Fruit fly (Drosophila melanogaster): ENCODE measurements around the gene CG3847.

Gene CG3847

dm6 chrX:6351917-6352768 lies 5.2 kb downstream of the CG3847 start (continued):
- peak; percentile 19 for TF ChIP-seq CG10631 (GFP tag; optimal IDR thresholded peaks at IDR 0.05)
- TF ChIP-seq CG8632 (GFP tag; optimal IDR thresholded peaks at IDR 0.05), result no peak
- TF ChIP-seq Lpt (GFP tag; optimal IDR thresholded peaks at IDR 0.05), result peak; percentile 12
- no peak for TF ChIP-seq Ets96B (tag; optimal IDR thresholded peaks at IDR 0.05)
- no peak for TF ChIP-seq fd59A (GFP tag; optimal IDR thresholded peaks at IDR 0.05)
- TF ChIP-seq Eip93F (GFP tag; optimal IDR thresholded peaks at IDR 0.05), result no peak
- TF ChIP-seq dsx (GFP tag; optimal IDR thresholded peaks at IDR 0.05; ENCODE audit: poor library complexity, severe bottlenecking), result no peak
- peak; percentile 9 for TF ChIP-seq acj6 (GFP tag; optimal IDR thresholded peaks at IDR 0.05)
- no peak for TF ChIP-seq Hr38 (GFP tag; optimal IDR thresholded peaks at IDR 0.05)
- no peak for TF ChIP-seq Met (GFP tag; optimal IDR thresholded peaks at IDR 0.05)
- TF ChIP-seq Sox15 (GFP tag; optimal IDR thresholded peaks at IDR 0.05), result no peak

- TF ChIP-seq Met (GFP tag; optimal IDR thresholded peaks at IDR 0.05) (no peak), pdm3 (GFP tag; optimal IDR thresholded peaks at IDR 0.05) (no peak), CG9139 (GFP tag; optimal IDR thresholded peaks at IDR 0.05) (no peak), Hr4 (GFP tag; optimal IDR thresholded peaks at IDR 0.05) (no peak), Sox15 (GFP tag; optimal IDR thresholded peaks at IDR 0.05) (no peak), CG34406 (GFP tag; optimal IDR thresholded peaks at IDR 0.05) (no peak), CG1621 (tag; optimal IDR thresholded peaks at IDR 0.05) (no peak), achi (GFP tag; optimal IDR thresholded peaks at IDR 0.05) (no peak), eg (GFP tag; IDR thresholded peaks at IDR 0.05) (no peak), net (GFP tag; optimal IDR thresholded peaks at IDR 0.05) (no peak), fd85E (GFP tag; optimal IDR thresholded peaks at IDR 0.05) (no peak), CG15336 (GFP tag; IDR thresholded peaks at IDR 0.05) (no peak), CG11902 (GFP tag; optimal IDR thresholded peaks at IDR 0.05) (no peak), CG32006 (GFP tag; optimal IDR thresholded peaks at IDR 0.05) (no peak)
Measured at dm6 chrX:6352769-6353612, 6.1 kb downstream of the CG3847 start.

- TF ChIP-seq CG31627 (GFP tag; optimal IDR thresholded peaks at IDR 0.05) (peak; percentile 57), CG16779 (tag; optimal IDR thresholded peaks at IDR 0.05) (no peak), cyc (GFP tag; optimal IDR thresholded peaks at IDR 0.05) (peak; percentile 63), Ets96B (tag; optimal IDR thresholded peaks at IDR 0.05) (peak; percentile 54), Blimp-1 (GFP tag; optimal IDR thresholded peaks at IDR 0.05) (peak; percentile 65), OdsH (GFP tag; optimal IDR thresholded peaks at IDR 0.05) (peak; percentile 73), Eip78C (GFP tag) (peak; percentile 86), CG8632 (GFP tag; optimal IDR thresholded peaks at IDR 0.05) (peak; percentile 72), fd85E (GFP tag; optimal IDR thresholded peaks at IDR 0.05) (no peak), CG10669 (GFP tag; optimal IDR thresholded peaks at IDR 0.05) (peak; percentile 52), Eip93F (GFP tag; optimal IDR thresholded peaks at IDR 0.05) (peak; percentile 15), CG1621 (tag; optimal IDR thresholded peaks at IDR 0.05) (no peak), spab (GFP tag; optimal IDR thresholded peaks at IDR 0.05) (peak; percentile 14), CG11902 (GFP tag; optimal IDR thresholded peaks at IDR 0.05) (peak; percentile 43), Sox15 (GFP tag; optimal IDR thresholded peaks at IDR 0.05) (peak; percentile 44), CG6854 (GFP tag; optimal IDR thresholded peaks at IDR 0.05) (no peak), Met (GFP tag; optimal IDR thresholded peaks at IDR 0.05) (peak; percentile 72), Gug (GFP tag; IDR thresholded peaks at IDR 0.05) (peak; percentile 57), Hr39 (GFP tag; optimal IDR thresholded peaks at IDR 0.05) (peak; percentile 24), CG8319 (GFP tag; optimal IDR thresholded peaks at IDR 0.05) (peak; percentile 27), CG10631 (GFP tag; optimal IDR thresholded peaks at IDR 0.05) (peak; percentile 66), topi (GFP tag; optimal IDR thresholded peaks at IDR 0.05) (peak; percentile 70), CG3032 (tag; optimal IDR thresholded peaks at IDR 0.05) (peak; percentile 64), eg (GFP tag; IDR thresholded peaks at IDR 0.05) (peak; percentile 53; the same call in 2 of the 3 replicates), Eip75B (GFP tag; optimal IDR thresholded peaks at IDR 0.05) (peak; percentile 59), CG3919 (GFP tag; optimal IDR thresholded peaks at IDR 0.05) (peak; percentile 71), fd59A (GFP tag; optimal IDR thresholded peaks at IDR 0.05) (peak; percentile 24), pdm3 (GFP tag; optimal IDR thresholded peaks at IDR 0.05) (peak; percentile 53), fkh (GFP tag; optimal IDR thresholded peaks at IDR 0.05) (peak; percentile 36), ss (GFP tag; optimal IDR thresholded peaks at IDR 0.05) (peak in 1 of 2 experiments; percentile 40), CG32006 (GFP tag; optimal IDR thresholded peaks at IDR 0.05) (peak; percentile 72), esn (GFP tag; optimal IDR thresholded peaks at IDR 0.05) (peak; percentile 83), Ets21C (GFP tag; optimal IDR thresholded peaks at IDR 0.05) (no peak)
Measured at dm6 chrX:6353613-6353986, 6.7 kb downstream of the CG3847 start.
